Worm (Caenorhabditis elegans) whole organism, L1 larva: ENCODE data around the gene col-85.

ENCODE experiments used
- C16A3.4 ChIP-seq: fragments of 150-350 bp; optimal IDR thresholded peaks from 2 replicates; lab custom pipeline; 2014; ENCODE audit warnings: missing biosample characterization, missing genetic modification characterization
- C34B4.2 ChIP-seq: sonication (generic microtip); optimal IDR thresholded peaks from 2 replicates; lab custom pipeline; 2017; ENCODE audit warnings: mild to moderate bottlenecking, missing genetic modification characterization, missing compliant biosample characterization
- alr-1 ChIP-seq: fragments of 200-800 bp; sonication (Bioruptor generic); optimal IDR thresholded peaks from 2 replicates; lab custom pipeline; 2018; ENCODE audit warnings: borderline replicate concordance, mild to moderate bottlenecking, missing genetic modification characterization, missing compliant biosample characterization
- aly-2 ChIP-seq: fragments of 150-350 bp; optimal IDR thresholded peaks from 2 replicates; lab custom pipeline; 2014; ENCODE audit warnings: missing biosample characterization, missing genetic modification characterization
- blmp-1 ChIP-seq: fragments of 150-350 bp; optimal IDR thresholded peaks from 2 replicates; lab custom pipeline; 2014; ENCODE audit warnings: missing biosample characterization, missing genetic modification characterization
- ceh-8 ChIP-seq: fragments of 200-800 bp; sonication (Bioruptor generic); optimal IDR thresholded peaks from 2 replicates; lab custom pipeline; 2018; ENCODE audit warnings: mild to moderate bottlenecking, missing genetic modification characterization, moderate library complexity, missing compliant biosample characterization
- ceh-82 ChIP-seq, 3 experiments: fragments of 150-350 bp in 1 of 3; sonication (generic microtip) in 2 of 3; optimal IDR thresholded peaks; 2 replicates each; lab custom pipeline; 2014 to 2017; ENCODE audit warnings: missing biosample characterization in 3 of 3, missing genetic modification characterization in 3 of 3
- ceh-90 ChIP-seq: sonication (generic microtip); optimal IDR thresholded peaks from 2 replicates; lab custom pipeline; 2016; ENCODE audit warnings: missing genetic modification characterization, missing compliant biosample characterization
- ces-1 ChIP-seq: fragments of 150-350 bp; optimal IDR thresholded peaks from 2 replicates; lab custom pipeline; 2014; ENCODE audit warnings: missing biosample characterization, missing genetic modification reagents, missing genetic modification characterization
- dsc-1 ChIP-seq: sonication (generic microtip); optimal IDR thresholded peaks from 2 replicates; lab custom pipeline; 2016; ENCODE audit warnings: mild to moderate bottlenecking, missing genetic modification characterization, missing compliant biosample characterization
- efl-1 ChIP-seq, 4 experiments: fragments of 150-350 bp; optimal IDR thresholded peaks in 3 of 4; peaks in 1 of 4; 1 replicate in 1 of 4; 2 replicates in 3 of 4; lab custom pipeline; 2014; ENCODE audit warnings: missing biosample characterization in 2 of 4, missing genetic modification characterization in 2 of 4, missing genetic modification reagents in 2 of 4
- efl-3 ChIP-seq: fragments of 200-800 bp; sonication (Bioruptor generic); optimal IDR thresholded peaks from 2 replicates; lab custom pipeline; 2018; ENCODE audit warnings: mild to moderate bottlenecking, missing genetic modification characterization, missing compliant biosample characterization
- elt-2 ChIP-seq: sonication (generic microtip); optimal IDR thresholded peaks from 2 replicates; lab custom pipeline; 2016; ENCODE audit warnings: missing genetic modification characterization, mild to moderate bottlenecking, inconsistent platforms, missing compliant biosample characterization, missing genetic modification reagents
- ets-5 ChIP-seq: fragments of 200-800 bp; sonication (Bioruptor generic); IDR thresholded peaks from 2 replicates; pipeline ENCODE4 v1.3.6; 2022; ENCODE audit warnings: missing genetic modification characterization, missing compliant biosample characterization
- fkh-10 ChIP-seq: sonication (generic microtip); optimal IDR thresholded peaks from 2 replicates; lab custom pipeline; 2017; ENCODE audit warnings: missing biosample characterization, missing genetic modification reagents, missing genetic modification characterization
- hlh-4 ChIP-seq: sonication (generic microtip); optimal IDR thresholded peaks from 2 replicates; lab custom pipeline; 2016; ENCODE audit warnings: mild to moderate bottlenecking, missing genetic modification characterization, missing compliant biosample characterization
- lin-13 ChIP-seq: fragments of 150-350 bp; optimal IDR thresholded peaks from 2 replicates; lab custom pipeline; 2014; ENCODE audit warnings: missing biosample characterization, missing genetic modification reagents, missing genetic modification characterization
- lin-15B ChIP-seq: fragments of 150-350 bp; sonication (generic microtip); optimal IDR thresholded peaks from 3 replicates; lab custom pipeline; 2014; ENCODE audit warnings: missing biosample characterization, missing genetic modification characterization
- lin-35 ChIP-seq, 2 experiments: fragments of 150-350 bp; optimal IDR thresholded peaks; 2 replicates each; lab custom pipeline; 2014; ENCODE audit warnings: missing biosample characterization in 2 of 2, missing genetic modification characterization in 2 of 2, missing genetic modification reagents in 2 of 2
- lsy-2 ChIP-seq, 2 experiments: fragments of 150-350 bp; optimal IDR thresholded peaks; 2 replicates each; lab custom pipeline; 2014; ENCODE audit warnings: missing biosample characterization in 2 of 2, missing genetic modification characterization in 2 of 2
- nhr-12 ChIP-seq: sonication (generic microtip); optimal IDR thresholded peaks from 2 replicates; lab custom pipeline; 2017; ENCODE audit warnings: missing biosample characterization, missing genetic modification characterization
- nhr-28 ChIP-seq: fragments of 150-350 bp; optimal IDR thresholded peaks from 2 replicates; lab custom pipeline; 2014; ENCODE audit warnings: missing biosample characterization, missing genetic modification characterization
- nhr-76 ChIP-seq: sonication (generic microtip); optimal IDR thresholded peaks from 2 replicates; lab custom pipeline; 2017; ENCODE audit warnings: missing biosample characterization, missing genetic modification characterization
- nhr-77 ChIP-seq: fragments of 150-350 bp; optimal IDR thresholded peaks from 2 replicates; lab custom pipeline; 2014; ENCODE audit warnings: missing biosample characterization, missing genetic modification characterization
- nhr-85 ChIP-seq: sonication (generic microtip); peaks from one replicate; lab custom pipeline; 2016; ENCODE audit warnings: missing genetic modification characterization, inconsistent platforms, missing compliant biosample characterization
- nhr-90 ChIP-seq: sonication (generic microtip); optimal IDR thresholded peaks from 2 replicates; lab custom pipeline; 2016; ENCODE audit warnings: mild to moderate bottlenecking, missing genetic modification characterization, missing compliant biosample characterization; ENCODE audit not compliant: poor library complexity
- snpc-4 ChIP-seq: fragments of 150-350 bp; optimal IDR thresholded peaks from 2 replicates; lab custom pipeline; 2014; ENCODE audit warnings: missing biosample characterization, missing genetic modification characterization
- snu-23 ChIP-seq: sonication (generic microtip); optimal IDR thresholded peaks from 2 replicates; lab custom pipeline; 2016; ENCODE audit warnings: missing genetic modification characterization, missing compliant biosample characterization
- sox-4 ChIP-seq: sonication (generic microtip); optimal IDR thresholded peaks from 2 replicates; lab custom pipeline; 2016; ENCODE audit warnings: missing genetic modification characterization, missing compliant biosample characterization
- sptf-1 ChIP-seq: fragments of 150-350 bp; optimal IDR thresholded peaks from 2 replicates; lab custom pipeline; 2014; ENCODE audit warnings: missing biosample characterization, missing genetic modification characterization
- sup-37 ChIP-seq: fragments of 200-800 bp; sonication (Bioruptor generic); optimal IDR thresholded peaks from 2 replicates; lab custom pipeline; 2018; ENCODE audit warnings: mild to moderate bottlenecking, missing genetic modification characterization, missing compliant biosample characterization
- unc-86 ChIP-seq: sonication (generic microtip); optimal IDR thresholded peaks from 2 replicates; lab custom pipeline; 2016; ENCODE audit warnings: missing genetic modification characterization, missing compliant biosample characterization
- xbp-1 ChIP-seq: sonication (generic microtip); optimal IDR thresholded peaks from 2 replicates; lab custom pipeline; 2016; ENCODE audit warnings: missing genetic modification characterization, missing compliant biosample characterization
- zip-4 ChIP-seq: fragments of 200-800 bp; sonication (Bioruptor generic); optimal IDR thresholded peaks from 2 replicates; lab custom pipeline; 2018; ENCODE audit warnings: mild to moderate bottlenecking, missing genetic modification characterization, moderate library complexity, missing compliant biosample characterization
- ztf-11 ChIP-seq, 2 experiments: sonication (generic microtip); optimal IDR thresholded peaks; 2 replicates each; lab custom pipeline; 2016 to 2017; ENCODE audit warnings: missing genetic modification characterization in 2 of 2, missing biosample characterization in 1 of 2, missing compliant biosample characterization in 1 of 2
- ztf-4 ChIP-seq: fragments of 150-350 bp; optimal IDR thresholded peaks from 2 replicates; lab custom pipeline; 2014; ENCODE audit warnings: missing biosample characterization, missing genetic modification characterization

Gene col-85

ce11 chrII:12457275-12457674, 37.6 kb downstream of the col-85 start, which contains the start of gene sre-38:
sre-38 (plus strand) TSS chrII:12457575.
- TF ChIP-seq aly-2 (tag; lab: Kevin White, UChicago), result no peak
- no peak for TF ChIP-seq lin-15B (tag; lab: Kevin White, UChicago)
- no peak for TF ChIP-seq lin-13
- no peak for TF ChIP-seq C16A3.4 (tag; lab: Kevin White, UChicago)
- no peak for TF ChIP-seq fkh-10 (GFP tag; lab: Kevin White, UChicago)

- no peak for TF ChIP-seq nhr-28 (tag; lab: Kevin White, UChicago)
- TF ChIP-seq C16A3.4 (tag; lab: Kevin White, UChicago), result no peak
- no peak for TF ChIP-seq blmp-1 (tag; lab: Kevin White, UChicago)
- TF ChIP-seq lsy-2 (tag; optimal IDR thresholded peaks at IDR 0.05; lab: Kevin White, UChicago), result no peak
- no peak for TF ChIP-seq ces-1 (GFP tag; lab: Kevin White, UChicago)
- no peak for TF ChIP-seq ceh-8
- TF ChIP-seq sox-4 (tag; lab: Kevin White, UChicago), result no peak
- no peak for TF ChIP-seq nhr-85
- no peak for TF ChIP-seq alr-1 (tag; lab: Kevin White, UChicago)
- no peak for TF ChIP-seq elt-2 (tag; lab: Kevin White, UChicago)
- TF ChIP-seq, all 84 proteins: peak for 0
Measured at ce11 chrII:12456633-12457032, 38.3 kb downstream of the col-85 start, which contains the start of gene sre-32. sre-32 (minus strand) TSS chrII:12456733.

- TF ChIP-seq nhr-90 (no peak), efl-3 (no peak), sup-37 (GFP tag; lab: Kevin White, UChicago) (no peak), ztf-11 (tag; optimal IDR thresholded peaks at IDR 0.05; lab: Kevin White, UChicago) (no peak), sptf-1 (tag; lab: Kevin White, UChicago) (no peak), alr-1 (tag; lab: Kevin White, UChicago) (no peak)
- TF ChIP-seq, all 84 proteins: peak for 0
Measured at ce11 chrII:12452754-12453352, 42.0 kb downstream of the col-85 start, which contains the start of the genes sre-35 and sre-33. sre-35 (minus strand) TSS chrII:12452854. sre-33 (plus strand) TSS chrII:12453302.

- TF ChIP-seq C34B4.2 (tag; lab: Kevin White, UChicago), result no peak
- no peak for TF ChIP-seq snpc-4 (tag; lab: Kevin White, UChicago)
- no peak for TF ChIP-seq ets-5
- no peak for TF ChIP-seq unc-86
- TF ChIP-seq efl-3, result no peak
- TF ChIP-seq nhr-77 (tag; lab: Kevin White, UChicago), result no peak
- TF ChIP-seq snu-23 (GFP tag; lab: Kevin White, UChicago), result no peak
- TF ChIP-seq dsc-1 (tag; lab: Kevin White, UChicago), result no peak
- TF ChIP-seq lsy-2 (tag; optimal IDR thresholded peaks at IDR 0.05; lab: Kevin White, UChicago), result no peak
- TF ChIP-seq efl-1 (optimal IDR thresholded peaks at IDR 0.05; lab: Kevin White, UChicago), result no peak
- TF ChIP-seq efl-1 (GFP tag; optimal IDR thresholded peaks at IDR 0.05 in 1 of 2; lab: Kevin White, UChicago), result no peak
- no peak for TF ChIP-seq ceh-82 (tag; optimal IDR thresholded peaks at IDR 0.05; lab: Kevin White, UChicago)
- no peak for TF ChIP-seq ceh-90 (tag; lab: Kevin White, UChicago)
Measured at ce11 chrII:12449849-12450248, 45.0 kb downstream of the col-85 start, which contains the start of gene sre-34. sre-34 (plus strand) TSS chrII:12450149.

ce11 chrII:12448241-12448640, 46.7 kb downstream of the col-85 start, which contains the start of gene srh-27:
srh-27 (plus strand) TSS chrII:12448541.
- TF ChIP-seq sox-4 (tag; lab: Kevin White, UChicago) (no peak), C34B4.2 (tag; lab: Kevin White, UChicago) (no peak), lin-35 (GFP tag; optimal IDR thresholded peaks at IDR 0.05; lab: Kevin White, UChicago) (no peak), dsc-1 (tag; lab: Kevin White, UChicago) (no peak), xbp-1 (tag; lab: Kevin White, UChicago) (no peak), nhr-76 (tag; lab: Kevin White, UChicago) (no peak), nhr-85 (no peak), hlh-4 (no peak), nhr-12 (tag; lab: Kevin White, UChicago) (no peak), zip-4 (GFP tag; lab: Kevin White, UChicago) (no peak), ztf-4 (tag; lab: Kevin White, UChicago) (no peak)
